In the genomic region with DNA sequence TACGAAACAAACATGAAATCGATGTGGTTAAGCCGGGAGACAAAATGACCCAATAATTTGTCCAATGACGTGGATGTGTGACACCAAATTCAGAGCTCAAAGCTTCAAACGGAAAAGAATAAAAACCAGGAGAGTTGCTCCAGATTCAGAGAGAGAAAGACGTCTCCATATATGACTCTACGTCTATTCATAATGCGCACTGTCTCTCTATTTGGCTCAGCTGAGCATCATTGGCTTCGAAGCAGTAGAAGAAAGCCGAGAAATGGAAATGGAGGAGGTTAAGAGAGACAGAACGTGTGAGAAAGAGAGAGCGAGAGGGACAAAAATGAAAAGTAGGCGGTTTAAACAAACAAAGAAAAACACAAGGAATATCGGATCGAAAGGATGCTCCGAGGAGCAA, we compare ENCODE assay signal across 1 worm cellular context.
TF ChIP-seq lines count a peak whose summit lies in the region.

No protein-coding gene starts in this region.

TF ChIP-seq in whole organism, L1 larva, 84 proteins besides CTCF, POLR2A, EP300 and RAD21 (continued from another document):
- TF ChIP-seq sptf-1 (tag; optimal IDR thresholded peaks at IDR 0.05; lab: Kevin White, UChicago), result no peak
- TF ChIP-seq efl-1 (optimal IDR thresholded peaks at IDR 0.05; lab: Kevin White, UChicago), result peak; percentile 1 to 26
- TF ChIP-seq efl-1 (GFP tag; optimal IDR thresholded peaks at IDR 0.05 in 1 of 2; lab: Kevin White, UChicago), result no peak
- TF ChIP-seq lsy-2 (tag; optimal IDR thresholded peaks at IDR 0.05; lab: Kevin White, UChicago), result peak in 1 of 2 experiments; percentile 42
- no peak for TF ChIP-seq efl-3 (GFP tag; optimal IDR thresholded peaks at IDR 0.05; lab: Kevin White, UChicago)
- TF ChIP-seq unc-98 (GFP tag; IDR thresholded peaks at IDR 0.05; lab: Robert Waterston, UW), result no peak
- no peak for TF ChIP-seq nhr-90 (tag; optimal IDR thresholded peaks at IDR 0.05; lab: Kevin White, UChicago; ENCODE audit: poor library complexity)
- no peak for TF ChIP-seq nhr-237 (tag; optimal IDR thresholded peaks at IDR 0.05; lab: Kevin White, UChicago)
- TF ChIP-seq unc-30 (tag; optimal IDR thresholded peaks at IDR 0.05; lab: Kevin White, UChicago), result no peak
- TF ChIP-seq lin-14 (GFP tag; optimal IDR thresholded peaks at IDR 0.05; lab: Kevin White, UChicago), result peak; percentile 71
- TF ChIP-seq nhr-47 (tag; optimal IDR thresholded peaks at IDR 0.05; lab: Kevin White, UChicago), result peak; percentile 20
- no peak for TF ChIP-seq egl-27 (tag; optimal IDR thresholded peaks at IDR 0.05; lab: Kevin White, UChicago)
- no peak for TF ChIP-seq snpc-4 (tag; optimal IDR thresholded peaks at IDR 0.05; lab: Kevin White, UChicago)
- peak; percentile 61 for TF ChIP-seq fkh-8 (tag; optimal IDR thresholded peaks at IDR 0.05; lab: Kevin White, UChicago)
- no peak for TF ChIP-seq ztf-11 (tag; optimal IDR thresholded peaks at IDR 0.05; lab: Kevin White, UChicago)
- TF ChIP-seq pqm-1 (tag; optimal IDR thresholded peaks at IDR 0.05; lab: Kevin White, UChicago), result no peak
- no peak for TF ChIP-seq zag-1 (tag; optimal IDR thresholded peaks at IDR 0.05; lab: Kevin White, UChicago)
- no peak for TF ChIP-seq isw-1 (GFP tag; IDR thresholded peaks at IDR 0.05; lab: Robert Waterston, UW)
TF ChIP-seq in whole organism, L1 larva: peak in this region for 14.
